Fruit fly (Drosophila melanogaster): ENCODE data around the gene CG4496.

The CG4496 gene

DNA sequence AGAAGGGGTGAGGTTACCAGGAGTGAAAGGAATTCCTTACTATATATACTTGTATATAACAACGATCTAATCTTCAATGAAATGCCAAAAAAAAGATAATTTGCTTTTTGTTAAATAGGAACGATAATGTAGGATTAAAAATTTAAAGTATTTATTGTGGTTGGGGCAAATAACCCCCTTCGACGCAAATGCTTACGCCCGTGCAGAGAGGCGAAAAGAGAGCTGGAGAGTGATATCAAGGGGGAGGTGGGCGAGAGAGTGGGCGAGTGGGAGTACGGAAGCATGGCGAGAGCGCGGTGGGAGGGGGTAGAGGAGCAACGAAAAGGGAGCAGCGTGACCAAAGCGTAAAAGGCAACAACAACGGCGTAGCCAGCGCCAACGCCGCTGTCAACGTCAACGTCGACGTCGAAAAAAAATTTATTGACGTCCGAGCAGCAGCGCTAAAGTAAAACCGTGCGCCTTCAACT lies 1.2 kb downstream of the CG4496 start (continued):
- TF ChIP-seq Atf3 (GFP tag; optimal IDR thresholded peaks at IDR 0.05) = peak; percentile 94
- TF ChIP-seq ERR (GFP tag; optimal IDR thresholded peaks at IDR 0.05) = peak; percentile 88
- no peak for TF ChIP-seq h (optimal IDR thresholded peaks at IDR 0.05)
- TF ChIP-seq tio (GFP tag; optimal IDR thresholded peaks at IDR 0.05) = peak; percentile 97
- TF ChIP-seq CG14014 (GFP tag; IDR thresholded peaks at IDR 0.05) = peak; percentile 97
- TF ChIP-seq dmrt11E (tag; optimal IDR thresholded peaks at IDR 0.05) = peak; percentile 93
- TF ChIP-seq tin (GFP tag; optimal IDR thresholded peaks at IDR 0.05) = peak; percentile 98
- TF ChIP-seq CG6272 (GFP tag; IDR thresholded peaks at IDR 0.05) = peak; percentile 98
- TF ChIP-seq fd96Cb (tag; optimal IDR thresholded peaks at IDR 0.05) = peak; percentile 98
- peak; percentile 98 for TF ChIP-seq Sox100B (GFP tag; optimal IDR thresholded peaks at IDR 0.05)
- TF ChIP-seq Hr39 (optimal IDR thresholded peaks at IDR 0.05) = no peak
- peak; percentile 98 for TF ChIP-seq ken (GFP tag; IDR thresholded peaks at IDR 0.05)
- peak; percentile 94 for TF ChIP-seq CG10267 (tag; optimal IDR thresholded peaks at IDR 0.05)
- TF ChIP-seq tup (GFP tag; optimal IDR thresholded peaks at IDR 0.05) = peak; percentile 94
- peak; percentile 95 for TF ChIP-seq CG8944 (GFP tag; optimal IDR thresholded peaks at IDR 0.05)
- TF ChIP-seq Lpt (GFP tag; optimal IDR thresholded peaks at IDR 0.05) = no peak
- TF ChIP-seq usp (GFP tag; optimal IDR thresholded peaks at IDR 0.05) = no peak
- peak; percentile 96 for TF ChIP-seq CG15011 (GFP tag; optimal IDR thresholded peaks at IDR 0.05)
- peak; percentile 66 for TF ChIP-seq Neu2 (GFP tag; optimal IDR thresholded peaks at IDR 0.05; ENCODE audit: borderline replicate concordance)
- peak; percentile 98 for TF ChIP-seq slbo (GFP tag; IDR thresholded peaks at IDR 0.05)
- TF ChIP-seq CG15601 (tag; optimal IDR thresholded peaks at IDR 0.05) = peak; percentile 97
- TF ChIP-seq Blimp-1 (GFP tag; optimal IDR thresholded peaks at IDR 0.05) = peak; percentile 96
- TF ChIP-seq CG4404 (GFP tag; IDR thresholded peaks at IDR 0.05) = peak; percentile 98
- peak; percentile 99 for TF ChIP-seq ATbp (GFP tag; optimal IDR thresholded peaks at IDR 0.05)
- peak; percentile 96 for TF ChIP-seq tap (tag; optimal IDR thresholded peaks at IDR 0.05)
- TF ChIP-seq HLH3B (GFP tag; IDR thresholded peaks at IDR 0.05) = peak; percentile 99
- peak in 1 of 2 experiments; percentile 86 for TF ChIP-seq Dfd (GFP tag; optimal IDR thresholded peaks at IDR 0.05)
- TF ChIP-seq Rx (GFP tag; IDR thresholded peaks at IDR 0.05) = peak; percentile 98
- TF ChIP-seq CG1233 (GFP tag; optimal IDR thresholded peaks at IDR 0.05) = peak; percentile 97
- TF ChIP-seq lola (GFP tag; optimal IDR thresholded peaks at IDR 0.05) = peak in 1 of 3 experiments; percentile 96
- TF ChIP-seq fd102C (GFP tag; optimal IDR thresholded peaks at IDR 0.05) = peak; percentile 69
- TF ChIP-seq jumu (GFP tag; optimal IDR thresholded peaks at IDR 0.05) = peak; percentile 95
- TF ChIP-seq CG3995 (GFP tag; optimal IDR thresholded peaks at IDR 0.05) = peak; percentile 69
- TF ChIP-seq CG8388 (GFP tag; optimal IDR thresholded peaks at IDR 0.05) = peak; percentile 97
- peak; percentile 93 for TF ChIP-seq da (GFP tag; optimal IDR thresholded peaks at IDR 0.05)
- TF ChIP-seq lilli (GFP tag; optimal IDR thresholded peaks at IDR 0.05) = peak; percentile 98
- no peak for TF ChIP-seq CG16813 (GFP tag; IDR thresholded peaks at IDR 0.05; ENCODE audit: partially characterized antibody)
- peak; percentile 99 for TF ChIP-seq CG8924 (tag; optimal IDR thresholded peaks at IDR 0.05)
- peak; percentile 91 for TF ChIP-seq Doc2 (GFP tag; IDR thresholded peaks at IDR 0.05)
- TF ChIP-seq sc (optimal IDR thresholded peaks at IDR 0.05) = no peak
- peak; percentile 98 for TF ChIP-seq sc (GFP tag; optimal IDR thresholded peaks at IDR 0.05)
- peak; percentile 97 for TF ChIP-seq CG13296 (GFP tag; optimal IDR thresholded peaks at IDR 0.05)
- TF ChIP-seq cas (GFP tag; IDR thresholded peaks at IDR 0.05) = peak; percentile 93
- peak; percentile 97 for TF ChIP-seq CG9932 (GFP tag; IDR thresholded peaks at IDR 0.05)
- TF ChIP-seq aop (GFP tag; IDR thresholded peaks at IDR 0.05) = 0 out of 2 replicates have a peak, but pooled peaks have one; percentile 76
- TF ChIP-seq Chrac-16 (GFP tag; optimal IDR thresholded peaks at IDR 0.05) = peak; percentile 98
- TF ChIP-seq CG2712 (tag; optimal IDR thresholded peaks at IDR 0.05) = peak; percentile 98
- TF ChIP-seq scrt (GFP tag; optimal IDR thresholded peaks at IDR 0.05) = peak; percentile 99
- peak; percentile 91 for TF ChIP-seq C15 (GFP tag; IDR thresholded peaks at IDR 0.05)
- peak; percentile 30 for TF ChIP-seq Dp (GFP tag; optimal IDR thresholded peaks at IDR 0.05)
- peak; percentile 97 for TF ChIP-seq Six4 (GFP tag; optimal IDR thresholded peaks at IDR 0.05)
- peak; percentile 98 for TF ChIP-seq CG11723 (GFP tag; optimal IDR thresholded peaks at IDR 0.05)

Data from whole organism, embryonic.